Fruit fly (Drosophila melanogaster): Measurements from ENCODE around the gene SA1.

SA1 gene

DNA sequence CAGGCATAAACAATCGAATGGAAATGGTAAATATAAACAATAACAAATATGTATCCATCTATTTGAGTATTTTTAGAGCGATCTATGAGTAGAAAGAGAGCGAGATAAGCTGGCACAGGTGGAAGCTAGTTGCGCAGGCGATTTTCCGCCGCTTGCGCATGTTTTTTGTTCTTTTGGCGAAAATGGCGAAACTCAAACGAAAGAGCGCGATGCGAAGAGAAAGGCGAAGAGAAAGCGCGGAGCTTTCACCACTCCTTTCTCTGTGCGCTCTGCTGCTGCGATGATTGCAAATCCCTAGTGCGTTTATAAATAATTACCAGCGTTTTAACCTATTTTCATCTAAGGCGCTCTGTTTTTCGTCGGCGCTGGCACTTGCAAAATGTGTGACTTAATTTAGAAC is 8.5 kb upstream of the SA1 start:
- TF ChIP-seq CTCF (optimal IDR thresholded peaks at IDR 0.05) (no peak), CG8478 (optimal IDR thresholded peaks at IDR 0.05) (no peak)

DNA sequence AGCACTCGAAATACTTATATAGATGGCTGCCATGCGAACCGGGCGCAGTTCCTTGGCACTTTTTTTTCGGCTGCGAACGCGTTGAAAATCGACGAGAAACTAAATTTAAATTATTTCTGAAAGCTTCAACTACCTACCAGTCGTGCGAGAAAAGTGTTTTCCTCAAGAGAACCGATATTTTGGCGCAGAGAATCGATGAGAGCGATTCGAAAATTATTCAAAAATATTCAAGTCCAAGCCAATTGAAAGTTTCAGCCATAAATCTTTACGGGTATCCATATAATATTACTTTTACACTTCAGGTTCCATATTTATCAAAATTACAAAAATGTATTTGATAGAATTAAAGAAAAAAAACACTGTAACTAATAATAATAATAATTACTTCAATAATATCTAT is 7.5 kb upstream of the SA1 start, which contains the start of gene CG18304:
CG18304 (minus strand) TSS at position 101 of the 400 bp plus-strand sequence.
- no peak for TF ChIP-seq CG8478 (optimal IDR thresholded peaks at IDR 0.05)

DNA sequence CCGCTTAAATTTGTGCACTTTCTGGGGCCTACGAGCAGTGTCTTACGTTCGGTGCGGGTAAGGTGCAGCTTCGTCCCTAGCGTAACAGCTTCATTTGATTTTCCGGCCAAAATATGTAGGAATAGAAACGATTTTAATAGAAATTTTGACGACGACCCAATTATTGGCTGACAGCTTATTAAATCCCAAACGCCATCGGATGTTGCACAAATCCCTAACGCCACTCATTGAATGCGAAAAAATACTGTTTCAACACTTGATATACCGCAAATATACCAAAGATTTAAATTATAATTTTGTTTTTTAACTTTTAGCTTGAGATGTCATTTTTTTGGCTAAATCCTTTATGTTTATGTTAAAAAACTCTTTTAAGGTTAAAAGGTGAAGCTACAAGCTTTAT is 5.1 kb upstream of the SA1 start, which contains the start of gene Fgop2:
Fgop2 (minus strand) TSS at position 202 of the 400 bp plus-strand sequence.
- no peak for TF ChIP-seq CTCF (optimal IDR thresholded peaks at IDR 0.05)
- TF ChIP-seq CG8478 (optimal IDR thresholded peaks at IDR 0.05) = no peak

DNA sequence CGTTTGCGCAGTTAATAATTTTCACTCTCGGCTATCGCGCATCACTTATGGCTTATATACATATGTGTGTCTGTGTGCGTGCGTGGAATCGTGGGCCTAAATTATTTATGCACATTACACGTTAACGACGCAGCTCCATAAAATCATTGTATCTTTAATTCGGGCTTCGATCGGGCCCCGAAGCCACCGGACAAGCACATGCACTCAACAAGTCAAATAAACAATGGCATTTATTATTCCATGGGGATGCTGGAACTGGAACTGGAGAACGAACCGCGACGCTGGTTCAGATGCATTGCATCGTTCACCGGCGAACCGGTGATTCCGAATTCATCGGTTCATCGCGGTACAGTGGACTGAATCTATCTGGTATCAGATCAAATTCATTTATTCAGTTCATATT is 1.7 kb upstream of the SA1 start, which contains the start of gene ihog:
ihog (minus strand) TSS at position 269 of the 403 bp plus-strand sequence.
- TF ChIP-seq CTCF (optimal IDR thresholded peaks at IDR 0.05) = peak in 1 of 2 experiments; percentile 9
- TF ChIP-seq CG8478 (optimal IDR thresholded peaks at IDR 0.05) = no peak

DNA sequence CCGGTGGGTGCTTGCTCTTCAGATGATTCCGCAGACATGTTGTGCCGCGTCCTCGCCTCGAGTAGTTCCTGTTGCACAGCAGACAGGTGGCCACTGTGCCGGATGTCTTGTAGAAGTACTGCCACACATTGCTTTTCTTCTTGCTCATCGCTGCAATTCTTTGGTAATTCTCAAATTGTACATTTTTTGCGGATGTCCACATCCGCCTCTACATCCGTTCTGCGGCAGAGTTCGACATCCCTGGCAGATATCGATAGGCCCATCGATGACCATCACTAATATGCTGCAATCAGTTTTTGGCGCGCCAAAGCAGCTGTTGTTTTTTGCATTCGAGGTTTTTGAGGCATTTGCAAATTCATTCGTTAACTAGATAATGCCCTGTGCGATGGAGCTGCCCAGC is 6.5 kb downstream of the SA1 start, which contains the start of the genes CG13775 and CG3430:
CG13775 (minus strand) TSS at position 226 of the 400 bp plus-strand sequence.
CG3430 (plus strand) TSS at position 284 of the 400 bp plus-strand sequence.
- TF ChIP-seq CG8478 (optimal IDR thresholded peaks at IDR 0.05) = no peak
- TF ChIP-seq CTCF (optimal IDR thresholded peaks at IDR 0.05) = no peak

DNA sequence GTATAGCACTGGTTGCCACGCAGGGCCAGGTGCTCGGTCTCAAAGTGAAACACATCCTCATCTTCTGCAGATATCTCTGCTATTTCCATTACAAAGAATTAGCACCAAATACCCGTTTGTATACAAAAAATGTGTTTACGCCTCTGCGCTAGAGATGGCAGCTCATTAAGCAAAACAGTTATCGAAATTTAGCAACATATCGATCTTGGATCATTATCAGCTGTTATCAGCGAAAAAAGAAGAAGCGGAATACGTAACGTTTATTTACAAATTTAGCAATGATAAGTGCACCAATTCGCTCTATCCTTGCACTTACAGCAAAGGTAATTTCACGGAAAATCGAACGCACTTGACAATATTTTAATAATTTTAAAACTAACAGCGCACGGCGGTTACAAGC is 9.9 kb downstream of the SA1 start, which contains the start of the genes Atac1 and Hmgcl:
Atac1 (minus strand) TSS at position 164 of the 400 bp plus-strand sequence.
Hmgcl (plus strand) TSS at position 213 of the 400 bp plus-strand sequence.
- no peak for TF ChIP-seq CTCF (optimal IDR thresholded peaks at IDR 0.05)
- TF ChIP-seq CG8478 (optimal IDR thresholded peaks at IDR 0.05) = no peak

DNA sequence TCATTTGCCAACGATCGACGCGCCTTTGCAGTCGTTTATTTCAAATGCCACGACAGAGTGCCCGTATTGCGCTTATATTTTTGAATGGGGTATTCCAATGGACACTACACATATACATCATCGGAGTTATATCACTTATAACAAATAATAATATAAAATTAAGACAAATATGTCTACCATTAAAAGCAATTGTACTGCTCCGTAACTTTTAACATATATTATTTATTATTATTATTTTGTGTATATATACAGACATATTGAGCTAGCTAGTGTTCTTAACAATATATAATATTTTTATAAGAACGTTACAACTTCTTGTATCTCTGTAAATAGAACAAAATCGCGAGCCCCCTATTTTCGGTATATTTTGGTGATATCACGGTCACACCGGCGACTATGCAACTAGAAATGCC is 13.8 kb downstream of the SA1 start, which contains the start of the genes sip2 and Coprox:
sip2 (minus strand) TSS at position 53 of the 413 bp plus-strand sequence.
Coprox (plus strand) TSS at position 400 of the 413 bp plus-strand sequence.
- TF ChIP-seq CG8478 (optimal IDR thresholded peaks at IDR 0.05) (no peak), CTCF (optimal IDR thresholded peaks at IDR 0.05) (no peak)

DNA sequence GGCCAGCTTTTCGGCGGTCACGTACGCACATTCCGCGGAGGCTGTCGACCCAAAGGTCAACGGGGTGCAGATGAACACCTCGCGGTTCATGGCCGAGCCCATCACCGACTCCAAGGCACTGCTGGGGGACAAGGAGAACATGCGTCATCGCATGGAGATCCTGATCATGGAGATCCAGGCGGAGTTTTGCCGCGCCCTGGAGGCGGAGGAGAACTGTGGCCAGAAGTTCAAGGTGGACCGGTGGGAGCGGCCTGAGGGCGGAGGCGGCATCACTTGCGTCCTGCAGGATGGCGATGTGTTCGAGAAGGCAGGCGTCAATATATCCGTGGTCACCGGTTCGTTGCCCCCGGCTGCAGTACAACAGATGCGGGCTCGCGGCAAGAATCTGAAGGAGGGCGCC is 14.4 kb downstream of the SA1 start:
- no peak for TF ChIP-seq CTCF (optimal IDR thresholded peaks at IDR 0.05)
- no peak for TF ChIP-seq CG8478 (optimal IDR thresholded peaks at IDR 0.05)

DNA sequence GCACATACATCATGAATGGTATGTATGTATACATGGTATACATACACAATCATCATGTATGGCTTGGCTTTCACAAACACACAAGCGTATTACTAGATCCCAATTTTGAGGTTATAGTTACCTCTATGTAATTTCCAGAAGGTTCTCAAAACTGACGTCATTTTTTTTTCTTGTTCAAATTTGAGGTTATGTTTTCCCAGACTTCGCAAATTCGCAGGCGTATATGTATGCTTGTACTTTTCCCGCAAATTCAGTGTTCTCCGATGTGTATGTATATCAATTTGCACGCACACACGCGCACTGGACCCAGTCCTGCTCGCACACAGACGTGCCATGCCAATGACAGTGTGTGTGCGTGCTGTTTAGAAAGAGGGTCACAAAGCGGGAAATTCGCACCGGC is 16.1 kb downstream of the SA1 start:
- TF ChIP-seq CG8478 (optimal IDR thresholded peaks at IDR 0.05) = no peak
- no peak for TF ChIP-seq CTCF (optimal IDR thresholded peaks at IDR 0.05)

DNA sequence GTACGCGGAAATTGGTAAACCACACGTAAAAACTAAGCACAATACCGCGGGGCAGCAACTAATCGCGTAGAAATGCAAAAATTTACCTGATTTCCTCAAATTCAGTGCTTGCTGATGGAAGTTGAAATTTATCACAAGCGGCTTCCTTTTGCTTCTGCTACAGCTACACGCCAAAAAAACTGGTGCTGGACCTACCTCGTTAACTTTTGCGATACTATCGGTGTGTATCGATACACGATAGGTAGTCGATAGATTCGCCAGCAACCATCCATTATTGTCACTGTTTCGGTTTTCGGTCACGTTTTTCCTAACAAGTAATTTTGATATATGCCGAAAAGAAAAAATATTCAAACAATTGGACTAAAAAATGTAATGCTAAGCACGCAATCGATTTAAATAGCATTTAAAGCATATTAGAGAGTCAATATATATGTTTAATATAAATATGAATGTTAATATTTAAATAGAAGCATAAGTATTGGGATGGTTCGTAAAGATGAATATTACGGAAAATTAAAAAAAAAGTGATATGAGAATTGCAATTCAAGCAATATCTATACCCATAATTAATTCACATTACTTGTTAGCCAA is 17.3 kb downstream of the SA1 start, which contains the start of gene Sumo:
Sumo (minus strand) TSS at position 223 of the 591 bp plus-strand sequence.
- no peak for TF ChIP-seq CG8478 (optimal IDR thresholded peaks at IDR 0.05)
- TF ChIP-seq CTCF (optimal IDR thresholded peaks at IDR 0.05) = no peak

DNA sequence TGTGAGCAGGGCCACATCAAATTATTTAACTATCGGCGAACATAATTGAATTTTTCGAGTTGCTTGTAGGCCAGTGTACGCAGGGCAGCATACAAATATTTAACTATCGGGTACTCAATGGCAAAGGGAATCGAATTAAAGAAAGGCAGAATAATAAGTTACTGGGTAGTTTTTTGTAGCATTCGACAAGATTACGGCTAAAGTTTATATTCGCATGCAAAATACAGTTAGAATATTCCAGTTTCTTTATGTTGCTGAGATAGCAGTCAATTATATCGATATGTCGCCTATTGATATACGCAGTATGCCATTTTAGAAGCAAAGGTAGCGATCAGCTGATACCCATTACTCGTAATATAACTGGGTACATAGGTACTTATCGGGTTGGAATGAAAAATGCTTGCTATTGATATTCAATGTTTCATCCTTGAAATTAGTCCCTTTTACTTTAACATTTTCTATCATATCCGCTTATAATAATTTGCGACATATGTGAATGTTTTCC is 17.8 kb downstream of the SA1 start:
- TF ChIP-seq CG8478 (optimal IDR thresholded peaks at IDR 0.05) (no peak), CTCF (optimal IDR thresholded peaks at IDR 0.05) (peak; percentile 50)

DNA sequence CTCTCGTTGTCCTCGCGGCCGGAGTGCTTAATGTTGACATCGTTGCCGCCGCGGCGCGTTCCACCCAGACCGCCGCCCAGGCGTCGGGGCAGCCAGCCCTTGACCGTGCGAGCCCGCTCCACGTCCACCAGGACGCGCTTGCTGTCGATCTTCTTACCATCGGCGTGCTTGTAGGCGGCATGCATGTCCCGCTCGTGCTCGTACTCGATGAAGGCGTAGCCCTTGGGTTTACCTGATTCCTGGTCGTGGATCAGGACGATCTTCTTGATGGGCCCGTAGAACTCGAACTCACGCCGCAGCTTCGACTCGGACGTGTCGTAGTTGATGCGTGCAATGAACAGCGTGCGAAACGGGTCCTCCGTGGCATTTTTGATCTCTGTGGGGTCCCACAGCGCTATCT is 20.6 kb downstream of the SA1 start:
- TF ChIP-seq CTCF (optimal IDR thresholded peaks at IDR 0.05) (no peak), CG8478 (optimal IDR thresholded peaks at IDR 0.05) (no peak)

DNA sequence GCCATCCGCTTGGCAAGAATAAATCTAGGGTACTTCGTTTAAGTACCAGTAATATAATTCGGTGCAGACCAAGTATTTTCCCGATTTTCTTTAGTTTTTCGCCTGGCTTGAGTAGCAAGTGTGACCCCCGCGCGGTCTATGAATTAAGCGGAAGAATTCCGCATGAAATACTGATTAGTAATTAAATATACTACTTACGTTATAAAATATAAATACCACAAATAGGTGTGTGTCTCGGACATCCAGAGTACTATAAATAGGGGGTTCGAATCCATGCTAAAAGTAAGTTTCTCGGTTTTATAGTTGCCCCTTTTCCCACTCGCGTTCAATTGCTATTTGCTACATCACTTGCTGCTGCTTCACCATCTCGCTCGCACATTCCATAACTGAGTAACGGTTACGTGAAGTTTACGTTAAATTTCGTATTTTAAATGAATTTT is 21.4 kb downstream of the SA1 start, which contains the start of gene snRNP-U1-70K:
snRNP-U1-70K (minus strand) TSS at position 141 of the 440 bp plus-strand sequence.
- TF ChIP-seq CTCF (optimal IDR thresholded peaks at IDR 0.05) (peak; percentile 38 to 72), CG8478 (optimal IDR thresholded peaks at IDR 0.05) (no peak)

DNA sequence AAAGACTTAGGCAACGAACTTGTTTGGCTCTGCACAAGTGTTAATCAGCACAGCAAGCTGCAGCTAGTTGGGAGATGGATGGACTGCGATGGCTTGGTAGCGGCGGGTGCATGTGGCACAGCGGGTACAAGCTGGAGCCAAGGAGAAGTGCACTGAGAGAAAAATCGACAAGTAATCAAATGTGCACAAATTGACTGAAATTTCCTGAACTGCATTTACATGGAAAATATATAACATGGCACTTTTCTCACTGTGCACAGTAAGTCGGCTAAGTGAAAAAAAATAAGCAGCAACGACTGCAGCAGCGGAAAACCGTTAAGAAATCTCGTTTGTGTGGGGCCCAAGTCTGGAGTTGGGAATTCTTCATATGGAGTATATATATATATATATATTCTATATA is 40.9 kb downstream of the SA1 start:
- TF ChIP-seq CG8478 (optimal IDR thresholded peaks at IDR 0.05) (no peak), CTCF (optimal IDR thresholded peaks at IDR 0.05) (no peak)

DNA sequence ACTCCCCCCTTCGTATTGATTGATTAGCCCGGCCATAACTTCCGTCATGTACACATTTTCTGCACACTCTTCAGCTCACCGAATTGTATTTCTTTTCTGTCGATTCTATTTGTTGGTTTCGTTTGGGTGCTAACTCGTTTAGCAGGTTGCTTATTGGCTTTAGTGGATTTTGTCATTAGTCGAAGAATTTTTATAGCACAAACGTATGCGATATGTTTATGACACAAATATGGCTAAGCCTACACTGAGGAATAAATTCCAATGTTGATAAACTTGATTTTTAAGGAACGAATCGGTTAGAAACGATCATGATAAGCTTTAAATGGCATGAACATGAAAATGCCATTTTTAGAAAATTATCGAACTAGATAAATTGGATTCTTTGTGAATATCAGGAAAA is 48.5 kb downstream of the SA1 start:
- TF ChIP-seq CG8478 (optimal IDR thresholded peaks at IDR 0.05) (no peak), CTCF (optimal IDR thresholded peaks at IDR 0.05) (no peak)
